Fruit fly (Drosophila melanogaster): ENCODE results near the gene CG5418.

- TF ChIP-seq tai (GFP tag; optimal IDR thresholded peaks at IDR 0.05) (no peak), sage (GFP tag; optimal IDR thresholded peaks at IDR 0.05) (no peak), lola (GFP tag; optimal IDR thresholded peaks at IDR 0.05) (no peak), dmrt93B (GFP tag; optimal IDR thresholded peaks at IDR 0.05) (no peak), usp (GFP tag; optimal IDR thresholded peaks at IDR 0.05) (no peak), Abd-B (GFP tag; optimal IDR thresholded peaks at IDR 0.05) (no peak), CG9705 (GFP tag; optimal IDR thresholded peaks at IDR 0.05) (no peak), h (GFP tag; optimal IDR thresholded peaks at IDR 0.05) (no peak), Dfd (GFP tag; optimal IDR thresholded peaks at IDR 0.05) (no peak), Hr83 (GFP tag; optimal IDR thresholded peaks at IDR 0.05; ENCODE audit: poor library complexity, severe bottlenecking) (no peak)
These were observed 13.5 kb upstream of the CG5418 start for dm6 chr2L:12466506-12467043.
